Fruit fly (Drosophila melanogaster) whole organism, embryonic: Measurements from ENCODE around the gene CG43638.

Source experiments
- Ada2b ChIP-seq: fragments of 200-800 bp; sonication (Bioruptor generic); IDR thresholded peaks from 2 replicates; pipeline ENCODE4 v1.3.6; 2022; ENCODE audit warnings: missing biosample characterization, missing genetic modification characterization
- CG10431 ChIP-seq: fragments of 200-800 bp; sonication (Bioruptor generic); optimal IDR thresholded peaks from 3 replicates; lab custom pipeline; 2018; ENCODE audit warnings: missing biosample characterization, mild to moderate bottlenecking, missing genetic modification characterization
- CG10543 ChIP-seq: fragments of 200-800 bp; sonication (Bioruptor generic); optimal IDR thresholded peaks from 3 replicates; lab custom pipeline; 2017; ENCODE audit warnings: missing biosample characterization, mild to moderate bottlenecking, missing genetic modification characterization, moderate library complexity
- CG12071 ChIP-seq: fragments of 200-800 bp; sonication (Bioruptor generic); optimal IDR thresholded peaks from 3 replicates; lab custom pipeline; 2018; ENCODE audit warnings: missing biosample characterization, mild to moderate bottlenecking, missing genetic modification characterization
- CG12659 ChIP-seq: fragments of 200-800 bp; sonication (Bioruptor generic); optimal IDR thresholded peaks from 3 replicates; lab custom pipeline; 2017; ENCODE audit warnings: mild to moderate bottlenecking, missing biosample characterization, missing genetic modification reagents, missing genetic modification characterization
- CG13123 ChIP-seq: fragments of 200-800 bp; sonication (Bioruptor generic); optimal IDR thresholded peaks from 2 replicates; lab custom pipeline; 2016; ENCODE audit warnings: missing biosample characterization, missing genetic modification characterization
- CG14710 ChIP-seq: fragments of 200-800 bp; sonication (Bioruptor generic); optimal IDR thresholded peaks from 3 replicates; lab custom pipeline; 2019; ENCODE audit warnings: missing biosample characterization, mild to moderate bottlenecking, missing genetic modification characterization, moderate library complexity
- CG1602 ChIP-seq: fragments of 200-800 bp; sonication (Bioruptor generic); optimal IDR thresholded peaks from 3 replicates; lab custom pipeline; 2016; ENCODE audit warnings: missing biosample characterization, missing genetic modification characterization
- CG18011 ChIP-seq: fragments of 200-800 bp; sonication (Bioruptor generic); optimal IDR thresholded peaks from 2 replicates; lab custom pipeline; 2017; ENCODE audit warnings: missing biosample characterization, missing genetic modification characterization, mild to moderate bottlenecking, moderate library complexity, missing genotype
- CG31224 ChIP-seq: fragments of 200-800 bp; sonication (Bioruptor generic); IDR thresholded peaks from 2 replicates; pipeline ENCODE4 v1.3.6; 2022; ENCODE audit warnings: missing biosample characterization, missing genetic modification characterization
- CG31388 ChIP-seq: fragments of 200-800 bp; sonication (Bioruptor generic); optimal IDR thresholded peaks from 2 replicates; lab custom pipeline; 2016; ENCODE audit warnings: missing biosample characterization, missing genetic modification characterization
- CG3838 ChIP-seq: fragments of 200-800 bp; sonication (Bioruptor generic); optimal IDR thresholded peaks from 3 replicates; lab custom pipeline; 2016; ENCODE audit warnings: missing biosample characterization, missing genetic modification characterization
- CG3847 ChIP-seq: fragments of 200-800 bp; sonication (Bioruptor generic); IDR thresholded peaks from 2 replicates; pipeline ENCODE4 v1.3.6; 2022; ENCODE audit warnings: missing biosample characterization, missing genetic modification characterization
- CG3995 ChIP-seq: fragments of 200-800 bp; sonication (Bioruptor generic); optimal IDR thresholded peaks from 3 replicates; lab custom pipeline; 2016; ENCODE audit warnings: missing biosample characterization, missing genetic modification characterization
- CG4820 ChIP-seq: fragments of 200-800 bp; sonication (Bioruptor generic); optimal IDR thresholded peaks from 3 replicates; lab custom pipeline; 2016; ENCODE audit warnings: missing biosample characterization, missing genetic modification characterization
- CG6854 ChIP-seq: fragments of 200-800 bp; sonication (Bioruptor generic); optimal IDR thresholded peaks from 3 replicates; lab custom pipeline; 2017; ENCODE audit warnings: missing biosample characterization, mild to moderate bottlenecking, missing genetic modification characterization
- CG7987 ChIP-seq: fragments of 200-800 bp; sonication (Bioruptor generic); optimal IDR thresholded peaks from 2 replicates; lab custom pipeline; 2018; ENCODE audit warnings: missing biosample characterization, mild to moderate bottlenecking, missing genetic modification characterization, moderate library complexity
- CG8089 ChIP-seq: fragments of 200-800 bp; sonication (Bioruptor generic); optimal IDR thresholded peaks from 3 replicates; lab custom pipeline; 2016; ENCODE audit warnings: missing biosample characterization, missing genetic modification characterization
- E2f1 ChIP-seq: fragments of 200-800 bp; sonication (Bioruptor generic); IDR thresholded peaks from 2 replicates; pipeline ENCODE4 v1.3.6; 2022; ENCODE audit warnings: missing biosample characterization, missing genetic modification characterization
- E2f2 ChIP-seq: fragments of 200-800 bp; sonication (Bioruptor generic); IDR thresholded peaks from 2 replicates; pipeline ENCODE4 v1.3.6; 2022; ENCODE audit warnings: missing biosample characterization, missing genetic modification characterization
- H15 ChIP-seq: fragments of 200-800 bp; sonication (Bioruptor generic); IDR thresholded peaks from 3 replicates; pipeline ENCODE4 v1.3.6; 2022; ENCODE audit warnings: missing biosample characterization, missing genetic modification characterization
- HLH3B ChIP-seq: fragments of 200-800 bp; sonication (Bioruptor generic); IDR thresholded peaks from 2 replicates; pipeline ENCODE4 v1.3.6; 2022; ENCODE audit warnings: missing biosample characterization, missing genetic modification characterization
- HLH4C ChIP-seq: fragments of 200-800 bp; sonication (Bioruptor generic); IDR thresholded peaks from 3 replicates; pipeline ENCODE4 v1.3.6; 2022; ENCODE audit warnings: missing biosample characterization, missing genetic modification characterization; ENCODE audit not compliant: partially characterized antibody
- HLHmδ ChIP-seq: fragments of 200-800 bp; sonication (Bioruptor generic); optimal IDR thresholded peaks from 2 replicates; lab custom pipeline; 2018; ENCODE audit warnings: missing biosample characterization, mild to moderate bottlenecking, missing genetic modification characterization, moderate library complexity
- Hmx ChIP-seq: fragments of 200-800 bp; sonication (Bioruptor generic); optimal IDR thresholded peaks from 2 replicates; lab custom pipeline; 2016; ENCODE audit warnings: missing biosample characterization, missing genetic modification characterization
- Hr3 ChIP-seq: fragments of 200-800 bp; sonication (Bioruptor generic); optimal IDR thresholded peaks from 3 replicates; lab custom pipeline; 2016; ENCODE audit warnings: missing biosample characterization, missing genetic modification characterization
- Hr78 ChIP-seq, 2 experiments: fragments of 200-800 bp in 1 of 2; fragments of >200 bp in 1 of 2; sonication (Bioruptor generic) in 1 of 2; optimal IDR thresholded peaks; 2 replicates each; lab custom pipeline; 2017 to 2019; ENCODE audit warnings: missing biosample characterization in 2 of 2, missing genetic modification characterization in 2 of 2, mild to moderate bottlenecking in 1 of 2, moderate library complexity in 1 of 2
- NC2β ChIP-seq: fragments of 200-800 bp; sonication (Bioruptor generic); optimal IDR thresholded peaks from 2 replicates; lab custom pipeline; 2016; ENCODE audit warnings: missing biosample characterization, missing genetic modification characterization
- Sry-δ ChIP-seq: fragments of 200-800 bp; sonication (Bioruptor generic); optimal IDR thresholded peaks from 2 replicates; lab custom pipeline; 2016; ENCODE audit warnings: missing biosample characterization, missing genetic modification characterization
- Xbp1 ChIP-seq: fragments of 200-800 bp; sonication (Bioruptor generic); optimal IDR thresholded peaks from 3 replicates; lab custom pipeline; 2016; ENCODE audit warnings: missing biosample characterization, mild to moderate bottlenecking, missing genetic modification characterization
- ab ChIP-seq: fragments of 200-800 bp; sonication (Bioruptor generic); optimal IDR thresholded peaks from 2 replicates; lab custom pipeline; 2016; ENCODE audit warnings: missing biosample characterization, missing genetic modification characterization
- ase ChIP-seq: fragments of 200-800 bp; sonication (Bioruptor generic); IDR thresholded peaks from 3 replicates; pipeline ENCODE4 v1.3.6; 2022; ENCODE audit warnings: missing biosample characterization, missing genetic modification characterization
- chinmo ChIP-seq: fragments of 200-800 bp; sonication (Bioruptor generic); IDR thresholded peaks from 4 replicates; pipeline ENCODE4 v1.3.6; 2022; ENCODE audit warnings: missing biosample characterization, missing genetic modification characterization; ENCODE audit not compliant: partially characterized antibody
- fd64A ChIP-seq: fragments of 200-800 bp; sonication (Bioruptor generic); optimal IDR thresholded peaks from 3 replicates; lab custom pipeline; 2018; ENCODE audit warnings: missing biosample characterization, mild to moderate bottlenecking, missing genetic modification characterization
- fu2 ChIP-seq: fragments of 200-800 bp; sonication (Bioruptor generic); optimal IDR thresholded peaks from 2 replicates; lab custom pipeline; 2016; ENCODE audit warnings: missing biosample characterization, missing genetic modification characterization
- grau ChIP-seq: fragments of 200-800 bp; optimal IDR thresholded peaks from 3 replicates; lab custom pipeline; 2019; ENCODE audit warnings: missing biosample characterization, mild to moderate bottlenecking, missing genetic modification characterization, moderate library complexity
- hb ChIP-seq: fragments of 200-800 bp; sonication (Bioruptor generic); IDR thresholded peaks from 3 replicates; pipeline ENCODE4 v1.3.6; 2022; ENCODE audit warnings: missing biosample characterization, missing genetic modification characterization; ENCODE audit not compliant: partially characterized antibody
- hth ChIP-seq: fragments of >200 bp; optimal IDR thresholded peaks from 2 replicates; lab custom pipeline; 2017; ENCODE audit warnings: inconsistent platforms
- jumu ChIP-seq: fragments of 200-800 bp; sonication (Bioruptor generic); optimal IDR thresholded peaks from 3 replicates; lab custom pipeline; 2016; ENCODE audit warnings: missing biosample characterization, missing genetic modification characterization
- kah ChIP-seq: fragments of 200-800 bp; sonication (Bioruptor generic); optimal IDR thresholded peaks from 2 replicates; lab custom pipeline; 2018; ENCODE audit warnings: missing biosample characterization, mild to moderate bottlenecking, missing genetic modification characterization
- kni ChIP-seq: fragments of 200-800 bp; sonication (Bioruptor generic); optimal IDR thresholded peaks from 3 replicates; lab custom pipeline; 2017; ENCODE audit warnings: mild to moderate bottlenecking, missing biosample characterization, missing genetic modification reagents, missing genetic modification characterization
- p53 ChIP-seq: fragments of 200-800 bp; sonication (Bioruptor generic); optimal IDR thresholded peaks from 2 replicates; lab custom pipeline; 2016; ENCODE audit warnings: missing biosample characterization, missing genetic modification characterization
- peb ChIP-seq: fragments of 200-800 bp; sonication (Bioruptor generic); IDR thresholded peaks from 2 replicates; pipeline ENCODE4 v1.3.6; 2022; ENCODE audit warnings: missing biosample characterization, missing genetic modification characterization
- pho ChIP-seq: fragments of 200-800 bp; sonication (Bioruptor generic); optimal IDR thresholded peaks from 2 replicates; lab custom pipeline; 2016; ENCODE audit warnings: missing biosample characterization, missing genetic modification characterization
- psq ChIP-seq: fragments of 200-800 bp; sonication (Bioruptor generic); optimal IDR thresholded peaks from 2 replicates; lab custom pipeline; 2017; ENCODE audit warnings: missing biosample characterization, missing genetic modification characterization
- salm ChIP-seq: fragments of 200-800 bp; sonication (Bioruptor generic); optimal IDR thresholded peaks from 2 replicates; lab custom pipeline; 2018; ENCODE audit warnings: missing biosample characterization, mild to moderate bottlenecking, missing genetic modification characterization
- sens-2 ChIP-seq: fragments of 200-800 bp; sonication (Bioruptor generic); IDR thresholded peaks from 2 replicates; pipeline ENCODE4 v1.3.6; 2022; ENCODE audit warnings: missing biosample characterization, missing genetic modification characterization
- shn ChIP-seq: fragments of 200-800 bp; sonication (Bioruptor generic); optimal IDR thresholded peaks from 3 replicates; lab custom pipeline; 2016; ENCODE audit warnings: missing biosample characterization, missing genetic modification characterization
- sna ChIP-seq: fragments of 200-800 bp; sonication (Bioruptor generic); IDR thresholded peaks from 2 replicates; pipeline ENCODE4 v1.3.6; 2022; ENCODE audit warnings: missing biosample characterization, missing genetic modification characterization; ENCODE audit not compliant: partially characterized antibody
- ssp ChIP-seq: fragments of 200-800 bp; sonication (Bioruptor generic); IDR thresholded peaks from 2 replicates; pipeline ENCODE4 v1.3.6; 2022; ENCODE audit warnings: missing biosample characterization, missing genetic modification characterization
- tgo ChIP-seq: fragments of 200-800 bp; sonication (Bioruptor generic); IDR thresholded peaks from 3 replicates; pipeline ENCODE4 v1.3.6; 2022; ENCODE audit warnings: missing biosample characterization, missing genetic modification characterization
- tup ChIP-seq: fragments of 200-800 bp; sonication (Bioruptor generic); optimal IDR thresholded peaks from 2 replicates; lab custom pipeline; 2016; ENCODE audit warnings: missing biosample characterization, mild to moderate bottlenecking, missing genetic modification characterization, moderate library complexity

Gene CG43638

DNA sequence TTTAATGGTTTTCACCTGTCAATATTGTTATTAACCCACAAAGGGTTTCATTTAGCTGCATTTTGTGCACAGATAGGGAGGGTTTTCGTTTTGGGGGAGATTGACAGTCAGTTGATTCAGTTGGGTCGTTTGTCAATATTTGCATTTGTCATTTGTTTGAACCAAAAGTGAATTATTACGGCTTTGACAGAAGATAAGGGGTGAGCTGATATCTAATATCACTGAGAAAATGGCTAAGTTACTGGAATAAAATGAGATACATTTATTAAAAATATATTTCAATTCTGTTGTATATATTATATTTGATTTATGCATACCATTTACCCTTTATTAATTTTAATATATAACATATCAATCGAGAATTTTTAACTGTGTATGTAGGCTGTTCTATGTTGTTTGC is 39.5 kb downstream of the CG43638 start (continued):
- TF ChIP-seq CG3995 (GFP tag; lab: Kevin White, UChicago): no peak
- peak; percentile 59 for TF ChIP-seq salm (tag; lab: Kevin White, UChicago)
- TF ChIP-seq Sry-δ: no peak
- TF ChIP-seq kni (GFP tag; lab: Kevin White, UChicago): peak; percentile 66
- no peak for TF ChIP-seq E2f1 (GFP tag; lab: Robert Waterston, UW)
- TF ChIP-seq ssp (GFP tag; lab: Robert Waterston, UW): no peak
- no peak for TF ChIP-seq Hr3 (GFP tag; lab: Kevin White, UChicago)
- no peak for TF ChIP-seq pho (GFP tag; lab: Kevin White, UChicago)
- TF ChIP-seq grau (tag; lab: Kevin White, UChicago): peak; percentile 41
- no peak for TF ChIP-seq psq
- TF ChIP-seq CG13123 (GFP tag; lab: Kevin White, UChicago): no peak
- TF ChIP-seq Hmx: no peak
- TF ChIP-seq tgo (GFP tag; lab: Robert Waterston, UW): peak; percentile 24; the same call in 2 of the 3 replicates
- TF ChIP-seq p53: no peak
- TF ChIP-seq HLHmδ (GFP tag; lab: Kevin White, UChicago): peak; percentile 89
- no peak for TF ChIP-seq jumu (GFP tag; lab: Kevin White, UChicago)
- TF ChIP-seq HLH3B: peak; percentile 31; the same call in 1 of the 2 replicates
- TF ChIP-seq sens-2: no peak
- TF ChIP-seq shn (GFP tag; lab: Kevin White, UChicago): no peak
- TF ChIP-seq sna (GFP tag; lab: Robert Waterston, UW): no peak
- TF ChIP-seq kah (GFP tag; lab: Kevin White, UChicago): peak; percentile 64
- no peak for TF ChIP-seq E2f2 (GFP tag; lab: Robert Waterston, UW)
- TF ChIP-seq chinmo (GFP tag; lab: Robert Waterston, UW): no peak
- TF ChIP-seq HLH4C (GFP tag; lab: Robert Waterston, UW): no peak
- peak; percentile 15 for TF ChIP-seq Xbp1 (GFP tag; lab: Kevin White, UChicago)
- TF ChIP-seq CG7987 (GFP tag; lab: Kevin White, UChicago): peak; percentile 82
- TF ChIP-seq tup: no peak
- no peak for TF ChIP-seq CG3847 (GFP tag; lab: Robert Waterston, UW)
- peak; percentile 40 for TF ChIP-seq CG12659
- TF ChIP-seq CG10431: peak; percentile 81
- TF ChIP-seq CG31224: no peak
- TF ChIP-seq CG8089 (GFP tag; lab: Kevin White, UChicago): no peak
- TF ChIP-seq Ada2b (GFP tag; lab: Robert Waterston, UW): no peak
- peak; percentile 35 for TF ChIP-seq NC2β (GFP tag; lab: Kevin White, UChicago)
- TF ChIP-seq fd64A (GFP tag; lab: Kevin White, UChicago): peak; percentile 79
- TF ChIP-seq fu2 (GFP tag; lab: Kevin White, UChicago): no peak
- no peak for TF ChIP-seq Hr78 (GFP tag; optimal IDR thresholded peaks at IDR 0.05; lab: Kevin White, UChicago)
- no peak for TF ChIP-seq ab
- TF ChIP-seq CG3838 (GFP tag; lab: Kevin White, UChicago): no peak
- peak; percentile 9 for TF ChIP-seq CG1602 (GFP tag; lab: Kevin White, UChicago)
- TF ChIP-seq CG31388 (GFP tag; lab: Kevin White, UChicago): no peak
- peak; percentile 32 for TF ChIP-seq CG10543 (GFP tag; lab: Kevin White, UChicago)
- no peak for TF ChIP-seq H15
- peak; percentile 40 for TF ChIP-seq CG4820
- TF ChIP-seq hth: no peak
- TF ChIP-seq hb (GFP tag; lab: Robert Waterston, UW): no peak
- TF ChIP-seq CG6854 (GFP tag; lab: Kevin White, UChicago): peak; percentile 66
- no peak for TF ChIP-seq CG18011 (GFP tag; lab: Kevin White, UChicago)
- no peak for TF ChIP-seq peb (GFP tag; lab: Robert Waterston, UW)
- no peak for TF ChIP-seq ase (GFP tag; lab: Robert Waterston, UW)
- TF ChIP-seq CG12071 (GFP tag; lab: Kevin White, UChicago): peak; percentile 66
- TF ChIP-seq CG14710 (tag; lab: Kevin White, UChicago): peak; percentile 72
